ENCODE assay signal across 5 fruit fly cellular contexts in genomic region chrX:3720176-3720981, dm6.
TF ChIP-seq lines count a peak whose summit lies in the region.

No protein-coding gene starts in this region.

- no peak for TF ChIP-seq CTCF in whole organism, embryonic (GFP tag; optimal IDR thresholded peaks at IDR 0.05; lab: Kevin White, UChicago)

TF ChIP-seq in whole organism, adult, 20 proteins besides CTCF, POLR2A, EP300 and RAD21:
- TF ChIP-seq CG7045 (GFP tag; optimal IDR thresholded peaks at IDR 0.05; lab: Kevin White, UChicago) = no peak
- peak; percentile 87 for TF ChIP-seq tj (GFP tag; optimal IDR thresholded peaks at IDR 0.05; lab: Kevin White, UChicago)
- TF ChIP-seq Mnt (GFP tag; optimal IDR thresholded peaks at IDR 0.05; lab: Kevin White, UChicago) = peak; percentile 5
- peak; percentile 5 for TF ChIP-seq CG12768 (GFP tag; optimal IDR thresholded peaks at IDR 0.05; lab: Kevin White, UChicago)
- no peak for TF ChIP-seq CG5204 (GFP tag; optimal IDR thresholded peaks at IDR 0.05; lab: Kevin White, UChicago)
- TF ChIP-seq CG1620 (GFP tag; optimal IDR thresholded peaks at IDR 0.05; lab: Kevin White, UChicago) = peak; percentile 25
- peak; percentile 54 for TF ChIP-seq CG11617 (GFP tag; optimal IDR thresholded peaks at IDR 0.05; lab: Kevin White, UChicago)
- peak; percentile 48 for TF ChIP-seq Crg-1 (GFP tag; optimal IDR thresholded peaks at IDR 0.05; lab: Kevin White, UChicago)

TF ChIP-seq in whole organism, embryonic, 481 proteins besides CTCF, POLR2A, EP300 and RAD21 (continues in another document):
- TF ChIP-seq phol (tag; optimal IDR thresholded peaks at IDR 0.05; lab: Kevin White, UChicago) (no peak), Scr (GFP tag; IDR thresholded peaks at IDR 0.05; lab: Robert Waterston, UW; ENCODE audit: partially characterized antibody) (no peak), org-1 (GFP tag; optimal IDR thresholded peaks at IDR 0.05; lab: Kevin White, UChicago) (no peak), D (optimal IDR thresholded peaks at IDR 0.05; lab: Kevin White, UChicago) (no peak), D (GFP tag; optimal IDR thresholded peaks at IDR 0.05; lab: Kevin White, UChicago) (no peak), sens (GFP tag; lab: Kevin White, UChicago) (peak; percentile 44), fd64A (GFP tag; optimal IDR thresholded peaks at IDR 0.05; lab: Kevin White, UChicago) (no peak), chm (GFP tag; IDR thresholded peaks at IDR 0.05; lab: Robert Waterston, UW) (no peak), ham (GFP tag; IDR thresholded peaks at IDR 0.05; lab: Robert Waterston, UW) (no peak), peb (GFP tag; IDR thresholded peaks at IDR 0.05; lab: Robert Waterston, UW) (no peak), pan (optimal IDR thresholded peaks at IDR 0.05; lab: Kevin White, UChicago) (no peak), pan (GFP tag; optimal IDR thresholded peaks at IDR 0.05 in 1 of 2, IDR thresholded peaks at IDR 0.05 in 1 of 2) (peak in 1 of 2 experiments; percentile 14), so (GFP tag; IDR thresholded peaks at IDR 0.05; lab: Robert Waterston, UW) (no peak), crol (GFP tag; IDR thresholded peaks at IDR 0.05; lab: Robert Waterston, UW) (peak; percentile 46), Ssrp (tag; optimal IDR thresholded peaks at IDR 0.05; lab: Kevin White, UChicago) (no peak), CG31365 (tag; optimal IDR thresholded peaks at IDR 0.05; lab: Kevin White, UChicago) (no peak), ash1 (GFP tag; optimal IDR thresholded peaks at IDR 0.05; lab: Kevin White, UChicago) (no peak), CG15696 (tag; optimal IDR thresholded peaks at IDR 0.05; lab: Kevin White, UChicago) (no peak), sisA (GFP tag; IDR thresholded peaks at IDR 0.05; lab: Robert Waterston, UW) (0 out of 2 replicates have a peak, but pooled peaks have one; percentile 4), Med (GFP tag; lab: Kevin White, UChicago) (peak; percentile 77), CG10654 (GFP tag; optimal IDR thresholded peaks at IDR 0.05; lab: Kevin White, UChicago) (no peak), CG12769 (tag; optimal IDR thresholded peaks at IDR 0.05; lab: Kevin White, UChicago) (peak; percentile 1)

TF ChIP-seq in whole organism, prepupa, 60 proteins besides CTCF, POLR2A, EP300 and RAD21 (continues in another document):
- TF ChIP-seq CG3032 (tag; optimal IDR thresholded peaks at IDR 0.05; lab: Kevin White, UChicago) (peak; percentile 38), CG6792 (GFP tag; optimal IDR thresholded peaks at IDR 0.05; lab: Kevin White, UChicago) (no peak), net (GFP tag; optimal IDR thresholded peaks at IDR 0.05; lab: Kevin White, UChicago) (peak; percentile 49), Blimp-1 (GFP tag; optimal IDR thresholded peaks at IDR 0.05; lab: Kevin White, UChicago) (peak; percentile 7), Eip75B (GFP tag; optimal IDR thresholded peaks at IDR 0.05; lab: Kevin White, UChicago) (no peak), Smox (GFP tag; optimal IDR thresholded peaks at IDR 0.05; lab: Kevin White, UChicago) (peak; percentile 43), achi (GFP tag; optimal IDR thresholded peaks at IDR 0.05; lab: Kevin White, UChicago) (no peak), fd85E (GFP tag; optimal IDR thresholded peaks at IDR 0.05; lab: Kevin White, UChicago) (no peak), CG9139 (GFP tag; optimal IDR thresholded peaks at IDR 0.05; lab: Kevin White, UChicago) (peak; percentile 69), esn (GFP tag; optimal IDR thresholded peaks at IDR 0.05; lab: Kevin White, UChicago) (peak; percentile 50), Sox102F (GFP tag; optimal IDR thresholded peaks at IDR 0.05; lab: Kevin White, UChicago) (no peak), CG11294 (GFP tag; IDR thresholded peaks at IDR 0.05; lab: Robert Waterston, UW) (no peak), fkh (GFP tag; optimal IDR thresholded peaks at IDR 0.05; lab: Kevin White, UChicago) (no peak), CG11762 (GFP tag; optimal IDR thresholded peaks at IDR 0.05; lab: Kevin White, UChicago; ENCODE audit: insufficient read depth) (no peak), CG16779 (tag; optimal IDR thresholded peaks at IDR 0.05; lab: Kevin White, UChicago) (peak; percentile 32), cyc (GFP tag; optimal IDR thresholded peaks at IDR 0.05; lab: Kevin White, UChicago) (peak; percentile 41), spab (GFP tag; optimal IDR thresholded peaks at IDR 0.05; lab: Kevin White, UChicago) (peak; percentile 50), CG7368 (GFP tag; optimal IDR thresholded peaks at IDR 0.05; lab: Kevin White, UChicago) (peak; percentile 9), CG6854 (GFP tag; optimal IDR thresholded peaks at IDR 0.05; lab: Kevin White, UChicago) (no peak), CG8119 (GFP tag; IDR thresholded peaks at IDR 0.05; lab: Robert Waterston, UW) (peak; percentile 65; the same call in 2 of the 3 replicates), CG11902 (GFP tag; optimal IDR thresholded peaks at IDR 0.05; lab: Kevin White, UChicago) (no peak), CG34406 (GFP tag; optimal IDR thresholded peaks at IDR 0.05; lab: Kevin White, UChicago) (peak; percentile 42)

TF ChIP-seq in whole organism, pupa, 21 proteins besides CTCF, POLR2A, EP300 and RAD21:
- peak; percentile 41 for TF ChIP-seq D1 (tag; optimal IDR thresholded peaks at IDR 0.05; lab: Kevin White, UChicago)
- peak; percentile 57 for TF ChIP-seq gl (tag; optimal IDR thresholded peaks at IDR 0.05; lab: Kevin White, UChicago)
- TF ChIP-seq CG10348 (GFP tag; IDR thresholded peaks at IDR 0.05; lab: Robert Waterston, UW) = no peak
- peak; percentile 81 for TF ChIP-seq CG13204 (GFP tag; optimal IDR thresholded peaks at IDR 0.05; lab: Kevin White, UChicago)
- peak; percentile 43 for TF ChIP-seq Ets98B (GFP tag; IDR thresholded peaks at IDR 0.05; lab: Robert Waterston, UW)
- TF ChIP-seq CG32121 (GFP tag; IDR thresholded peaks at IDR 0.05; lab: Robert Waterston, UW) = 0 out of 2 replicates have a peak, but pooled peaks have one; percentile 59
- TF ChIP-seq CG9948 (tag; optimal IDR thresholded peaks at IDR 0.05; lab: Kevin White, UChicago) = no peak
- peak; percentile 56 for TF ChIP-seq Pif1B (GFP tag; optimal IDR thresholded peaks at IDR 0.05; lab: Kevin White, UChicago)
- TF ChIP-seq CG17806 (tag; optimal IDR thresholded peaks at IDR 0.05; lab: Kevin White, UChicago) = peak; percentile 12
- TF ChIP-seq CG4496 (GFP tag; IDR thresholded peaks at IDR 0.05; lab: Robert Waterston, UW) = peak; percentile 61; the same call in 2 of the 3 replicates
- TF ChIP-seq CG14655 (GFP tag; optimal IDR thresholded peaks at IDR 0.05; lab: Kevin White, UChicago) = peak; percentile 52
- peak; percentile 11 for TF ChIP-seq CG8301 (tag; optimal IDR thresholded peaks at IDR 0.05; lab: Kevin White, UChicago)
- TF ChIP-seq rn (GFP tag; IDR thresholded peaks at IDR 0.05; lab: Robert Waterston, UW) = no peak
- TF ChIP-seq Snoo (tag; optimal IDR thresholded peaks at IDR 0.05; lab: Kevin White, UChicago) = no peak
- TF ChIP-seq Pif1A (GFP tag; optimal IDR thresholded peaks at IDR 0.05; lab: Kevin White, UChicago) = peak; percentile 49
- peak; percentile 53 for TF ChIP-seq CG15710 (tag; optimal IDR thresholded peaks at IDR 0.05; lab: Kevin White, UChicago)
- peak; percentile 41 for TF ChIP-seq EcR (GFP tag; optimal IDR thresholded peaks at IDR 0.05; lab: Kevin White, UChicago)
- peak; percentile 47; the same call in 1 of the 3 replicates for TF ChIP-seq fd96Ca (GFP tag; IDR thresholded peaks at IDR 0.05; lab: Robert Waterston, UW)
- TF ChIP-seq CG34367 (tag; optimal IDR thresholded peaks at IDR 0.05; lab: Kevin White, UChicago) = peak; percentile 18
- TF ChIP-seq CG8159 (tag; optimal IDR thresholded peaks at IDR 0.05; lab: Kevin White, UChicago) = peak; percentile 13
- peak; percentile 61 for TF ChIP-seq CG12605 (GFP tag; IDR thresholded peaks at IDR 0.05; lab: Robert Waterston, UW)
TF ChIP-seq in whole organism, pupa: peak in this region for 17.

TF ChIP-seq in whole organism, wandering third instar larva, 38 proteins besides CTCF, POLR2A, EP300 and RAD21 (continues in another document):
- TF ChIP-seq Hr83 (GFP tag; optimal IDR thresholded peaks at IDR 0.05; lab: Kevin White, UChicago; ENCODE audit: poor library complexity, severe bottlenecking) = no peak
- TF ChIP-seq Dif (GFP tag; optimal IDR thresholded peaks at IDR 0.05; lab: Kevin White, UChicago; ENCODE audit: partially characterized antibody) = no peak
- TF ChIP-seq fru (GFP tag; optimal IDR thresholded peaks at IDR 0.05; lab: Kevin White, UChicago) = peak; percentile 28
- peak; percentile 45 for TF ChIP-seq OdsH (GFP tag; optimal IDR thresholded peaks at IDR 0.05; lab: Kevin White, UChicago)
- peak; percentile 96 for TF ChIP-seq jim (GFP tag; optimal IDR thresholded peaks at IDR 0.05; lab: Kevin White, UChicago)
- TF ChIP-seq dsf (GFP tag; optimal IDR thresholded peaks at IDR 0.05; lab: Kevin White, UChicago; ENCODE audit: borderline replicate concordance) = no peak
- TF ChIP-seq ey (GFP tag; optimal IDR thresholded peaks at IDR 0.05; lab: Kevin White, UChicago) = peak; percentile 7
- TF ChIP-seq Vsx2 (GFP tag; optimal IDR thresholded peaks at IDR 0.05; lab: Kevin White, UChicago; ENCODE audit: partially characterized antibody) = no peak
- peak; percentile 42 for TF ChIP-seq woc (GFP tag; optimal IDR thresholded peaks at IDR 0.05; lab: Kevin White, UChicago)
- TF ChIP-seq CG9705 (GFP tag; optimal IDR thresholded peaks at IDR 0.05; lab: Kevin White, UChicago) = no peak
- peak; percentile 49 for TF ChIP-seq Hnf4 (GFP tag; optimal IDR thresholded peaks at IDR 0.05; lab: Kevin White, UChicago)
- TF ChIP-seq pan (optimal IDR thresholded peaks at IDR 0.05; lab: Kevin White, UChicago) = no peak
- no peak for TF ChIP-seq Rel (GFP tag; optimal IDR thresholded peaks at IDR 0.05; lab: Kevin White, UChicago)
- TF ChIP-seq Rel (tag; optimal IDR thresholded peaks at IDR 0.05; lab: Kevin White, UChicago) = no peak
- TF ChIP-seq tai (GFP tag; optimal IDR thresholded peaks at IDR 0.05; lab: Kevin White, UChicago) = no peak
- no peak for TF ChIP-seq Jra (GFP tag; optimal IDR thresholded peaks at IDR 0.05; lab: Kevin White, UChicago)
- no peak for TF ChIP-seq Mio (GFP tag; optimal IDR thresholded peaks at IDR 0.05; lab: Kevin White, UChicago)
- TF ChIP-seq Abd-B (GFP tag; optimal IDR thresholded peaks at IDR 0.05; lab: Kevin White, UChicago) = no peak
- no peak for TF ChIP-seq N (GFP tag; optimal IDR thresholded peaks at IDR 0.05; lab: Kevin White, UChicago)
- peak; percentile 75 for TF ChIP-seq Dfd (GFP tag; optimal IDR thresholded peaks at IDR 0.05; lab: Kevin White, UChicago)
- no peak for TF ChIP-seq brk (GFP tag; optimal IDR thresholded peaks at IDR 0.05; lab: Kevin White, UChicago)
- peak in 1 of 2 experiments; percentile 52 for TF ChIP-seq foxo (GFP tag; optimal IDR thresholded peaks at IDR 0.05; lab: Kevin White, UChicago)
- TF ChIP-seq h (GFP tag; optimal IDR thresholded peaks at IDR 0.05; lab: Kevin White, UChicago) = peak; percentile 21
- TF ChIP-seq lola (GFP tag; optimal IDR thresholded peaks at IDR 0.05; lab: Kevin White, UChicago) = no peak
- TF ChIP-seq usp (GFP tag; optimal IDR thresholded peaks at IDR 0.05; lab: Kevin White, UChicago) = no peak
- TF ChIP-seq Hr78 (GFP tag; optimal IDR thresholded peaks at IDR 0.05; lab: Kevin White, UChicago) = no peak
- TF ChIP-seq br (GFP tag; optimal IDR thresholded peaks at IDR 0.05; lab: Kevin White, UChicago) = peak; percentile 17
- TF ChIP-seq rgr (GFP tag; optimal IDR thresholded peaks at IDR 0.05; lab: Kevin White, UChicago) = no peak
